Fruit fly (Drosophila melanogaster): Measurements from ENCODE around the gene Dim1.

Gene Dim1

DNA sequence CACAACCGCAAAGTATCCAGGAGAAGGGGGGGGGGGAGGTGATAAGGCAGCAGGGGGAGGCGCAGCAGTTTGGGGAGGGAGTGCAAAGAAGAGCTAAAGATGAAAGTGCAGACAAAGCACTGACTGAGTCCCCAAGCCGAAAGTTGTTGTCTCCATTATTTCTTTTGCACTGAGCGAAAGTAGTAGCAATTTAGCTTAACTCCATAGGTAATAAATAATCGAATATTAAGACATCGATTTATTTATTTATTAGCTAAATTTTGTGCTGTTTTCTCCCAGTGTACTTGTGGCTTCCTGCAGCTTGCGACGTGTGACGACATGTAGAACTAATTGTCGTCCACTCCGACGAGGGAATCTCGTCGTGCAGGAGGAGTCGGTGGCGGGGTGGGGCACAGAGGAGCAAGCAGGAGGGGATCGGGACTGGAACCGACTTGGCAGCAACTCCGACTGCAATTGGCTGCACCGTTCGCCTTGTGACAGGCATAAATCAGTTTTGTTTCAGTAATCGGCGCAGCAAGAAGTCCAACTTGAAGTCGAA is 41.5 kb upstream of the Dim1 start, which contains the start of gene Traf4 (continued):
- TF ChIP-seq fd85E (GFP tag; optimal IDR thresholded peaks at IDR 0.05) (no peak), CG8319 (GFP tag; optimal IDR thresholded peaks at IDR 0.05) (no peak), CG6854 (GFP tag; optimal IDR thresholded peaks at IDR 0.05) (no peak), CG1621 (tag; optimal IDR thresholded peaks at IDR 0.05) (peak; percentile 33), eg (GFP tag; IDR thresholded peaks at IDR 0.05) (peak; percentile 57), CG7368 (GFP tag; optimal IDR thresholded peaks at IDR 0.05) (peak; percentile 49), Hr38 (GFP tag; optimal IDR thresholded peaks at IDR 0.05) (no peak), CG10669 (GFP tag; optimal IDR thresholded peaks at IDR 0.05) (peak; percentile 54), CG9139 (GFP tag; optimal IDR thresholded peaks at IDR 0.05) (peak; percentile 18), salr (GFP tag; optimal IDR thresholded peaks at IDR 0.05) (peak; percentile 28 to 37), CG11762 (GFP tag; optimal IDR thresholded peaks at IDR 0.05; ENCODE audit: insufficient read depth) (peak; percentile 35), svp (GFP tag) (peak; percentile 81), CG6808 (GFP tag; optimal IDR thresholded peaks at IDR 0.05) (peak; percentile 51), CG15336 (GFP tag; IDR thresholded peaks at IDR 0.05) (peak; percentile 51; the same call in 1 of the 2 replicates), vri (GFP tag; optimal IDR thresholded peaks at IDR 0.05) (peak; percentile 68), Ets21C (GFP tag; optimal IDR thresholded peaks at IDR 0.05) (no peak), fkh (GFP tag; optimal IDR thresholded peaks at IDR 0.05) (no peak), CG3032 (tag; optimal IDR thresholded peaks at IDR 0.05) (peak; percentile 37), CG6163 (GFP tag; IDR thresholded peaks at IDR 0.05) (peak; percentile 75), CG6276 (GFP tag; optimal IDR thresholded peaks at IDR 0.05) (no peak), net (GFP tag; optimal IDR thresholded peaks at IDR 0.05) (peak; percentile 53), Lpt (GFP tag; optimal IDR thresholded peaks at IDR 0.05) (peak; percentile 47), Sox102F (GFP tag; optimal IDR thresholded peaks at IDR 0.05) (peak; percentile 36)

dm6 chr2L:4363707-4364270 is 39.3 kb upstream of the Dim1 start:
- TF ChIP-seq CG34406 (GFP tag; optimal IDR thresholded peaks at IDR 0.05) (no peak), Lpt (GFP tag; optimal IDR thresholded peaks at IDR 0.05) (no peak), achi (GFP tag; optimal IDR thresholded peaks at IDR 0.05) (no peak), acj6 (GFP tag; optimal IDR thresholded peaks at IDR 0.05) (no peak), CG15336 (GFP tag; IDR thresholded peaks at IDR 0.05) (no peak), CG32006 (GFP tag; optimal IDR thresholded peaks at IDR 0.05) (no peak), Ets21C (GFP tag; optimal IDR thresholded peaks at IDR 0.05) (no peak), Hr38 (GFP tag; optimal IDR thresholded peaks at IDR 0.05) (no peak), CG3919 (GFP tag; optimal IDR thresholded peaks at IDR 0.05) (no peak), Ets96B (tag; optimal IDR thresholded peaks at IDR 0.05) (no peak), salr (GFP tag; optimal IDR thresholded peaks at IDR 0.05) (no peak), Blimp-1 (GFP tag; optimal IDR thresholded peaks at IDR 0.05) (no peak), Eip93F (GFP tag; optimal IDR thresholded peaks at IDR 0.05) (no peak)

DNA sequence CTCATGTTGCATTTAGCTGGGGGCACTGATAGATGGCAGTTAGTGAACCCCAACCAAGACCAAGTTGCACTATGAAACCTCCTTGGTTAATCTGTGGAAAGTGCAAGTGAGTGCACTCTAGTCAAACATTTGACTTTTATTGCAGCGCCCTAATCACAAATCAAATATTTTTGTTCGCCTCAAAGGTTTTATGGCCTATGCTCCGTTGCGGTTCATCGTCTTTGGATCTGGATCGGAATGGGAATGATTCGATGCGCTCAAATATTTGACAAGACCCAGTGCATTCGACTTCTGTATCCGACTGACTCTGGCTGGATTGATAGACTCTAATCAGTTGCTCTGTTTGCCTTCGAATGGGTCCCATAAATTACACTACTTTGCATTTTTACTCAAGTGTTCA is 38.1 kb upstream of the Dim1 start:
- TF ChIP-seq fkh (GFP tag; optimal IDR thresholded peaks at IDR 0.05) = peak; percentile 50
- TF ChIP-seq Smox (GFP tag; optimal IDR thresholded peaks at IDR 0.05) = no peak
- no peak for TF ChIP-seq CG6276 (GFP tag; optimal IDR thresholded peaks at IDR 0.05)

- TF ChIP-seq net (GFP tag; optimal IDR thresholded peaks at IDR 0.05) (no peak), spab (GFP tag; optimal IDR thresholded peaks at IDR 0.05) (no peak), CG9139 (GFP tag; optimal IDR thresholded peaks at IDR 0.05) (no peak), CG3032 (tag; optimal IDR thresholded peaks at IDR 0.05) (no peak), Hr39 (GFP tag; optimal IDR thresholded peaks at IDR 0.05) (no peak), CG4318 (GFP tag; optimal IDR thresholded peaks at IDR 0.05) (no peak), Hr38 (GFP tag; optimal IDR thresholded peaks at IDR 0.05) (no peak), fd59A (GFP tag; optimal IDR thresholded peaks at IDR 0.05) (no peak), Met (GFP tag; optimal IDR thresholded peaks at IDR 0.05) (no peak), CG15336 (GFP tag; IDR thresholded peaks at IDR 0.05) (no peak), CG3919 (GFP tag; optimal IDR thresholded peaks at IDR 0.05) (no peak), Smox (GFP tag; optimal IDR thresholded peaks at IDR 0.05) (no peak), CG6163 (GFP tag; IDR thresholded peaks at IDR 0.05) (no peak), CG6276 (GFP tag; optimal IDR thresholded peaks at IDR 0.05) (no peak), Sox15 (GFP tag; optimal IDR thresholded peaks at IDR 0.05) (no peak), eg (GFP tag; IDR thresholded peaks at IDR 0.05) (no peak)
These were observed 37.2 kb upstream of the Dim1 start for dm6 chr2L:4365792-4366326.

All from whole organism, prepupa.